Worm (Caenorhabditis elegans): Measurements from ENCODE around the gene B0222.1.

The B0222.1 gene

ce11 chrV:9168089-9168488 is 34.0 kb downstream of the B0222.1 start, which contains the start of gene B0222.11:
TSS of gene B0222.11 (minus strand) at chrV:9168189.
- no peak for TF ChIP-seq unc-98 (GFP tag; IDR thresholded peaks at IDR 0.05)
- TF ChIP-seq vab-15 (tag; optimal IDR thresholded peaks at IDR 0.05): no peak
- no peak for TF ChIP-seq mdl-1 (tag; optimal IDR thresholded peaks at IDR 0.05)
- TF ChIP-seq lin-13 (GFP tag; optimal IDR thresholded peaks at IDR 0.05): no peak
- TF ChIP-seq nhr-77 (tag; optimal IDR thresholded peaks at IDR 0.05): no peak

DNA sequence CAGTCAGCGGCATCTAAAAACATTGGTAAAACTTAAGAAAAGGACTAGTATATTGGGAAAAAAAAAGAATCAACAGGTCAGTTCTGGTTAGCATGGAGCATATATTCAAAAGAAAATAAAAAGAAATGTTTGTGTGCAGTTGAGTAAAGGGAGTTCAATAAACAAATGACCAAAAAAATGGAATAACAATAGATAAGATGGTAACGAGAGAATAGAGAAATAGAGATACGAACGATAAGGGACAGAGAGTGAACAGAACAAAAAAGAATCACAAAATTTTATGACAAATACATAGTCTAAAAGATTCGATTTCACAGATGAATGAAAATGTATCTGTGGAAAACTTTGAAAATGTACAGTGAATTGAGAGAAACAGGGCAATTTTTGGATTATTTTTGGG is 38.9 kb downstream of the B0222.1 start, which contains the start of gene gad-3:
Gene gad-3, minus strand, starts transcription at position 17 of the 400 bp plus-strand sequence.
- TF ChIP-seq nhr-85 (tag): peak; percentile 41
- no peak for TF ChIP-seq nhr-47 (tag; optimal IDR thresholded peaks at IDR 0.05)
- TF ChIP-seq lin-14 (GFP tag; optimal IDR thresholded peaks at IDR 0.05): peak; percentile 41
- TF ChIP-seq elt-2 (tag; optimal IDR thresholded peaks at IDR 0.05): peak; percentile 52
- peak; percentile 7 for TF ChIP-seq blmp-1 (tag; optimal IDR thresholded peaks at IDR 0.05)

DNA sequence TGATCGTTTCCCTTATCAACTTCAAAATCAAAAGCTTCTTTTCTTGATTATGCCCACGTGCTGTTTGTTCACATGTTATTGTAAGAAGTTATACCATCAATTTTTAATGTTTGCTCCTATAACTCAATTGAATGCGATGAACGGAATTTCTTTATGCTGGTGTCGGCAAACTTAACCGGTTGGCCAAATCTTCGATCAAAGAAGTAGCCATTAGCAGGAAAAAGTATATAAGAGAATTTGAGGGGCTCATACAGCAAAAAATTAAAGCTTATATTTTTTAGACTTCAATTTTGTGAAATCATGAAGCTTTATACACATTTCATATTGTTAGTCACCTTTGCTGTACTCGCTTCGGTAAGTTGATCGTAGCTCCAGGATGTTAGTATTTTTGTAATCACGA is 39.7 kb downstream of the B0222.1 start, which contains the start of gene pqn-16:
Gene pqn-16, plus strand, starts transcription at position 301 of the 400 bp plus-strand sequence.
- TF ChIP-seq hpl-2 (GFP tag; optimal IDR thresholded peaks at IDR 0.05) (no peak), nhr-76 (tag; optimal IDR thresholded peaks at IDR 0.05) (no peak), C16A3.4 (tag; optimal IDR thresholded peaks at IDR 0.05) (no peak), irx-1 (tag; optimal IDR thresholded peaks at IDR 0.05) (no peak), F16B12.6 (tag; optimal IDR thresholded peaks at IDR 0.05) (no peak)

DNA sequence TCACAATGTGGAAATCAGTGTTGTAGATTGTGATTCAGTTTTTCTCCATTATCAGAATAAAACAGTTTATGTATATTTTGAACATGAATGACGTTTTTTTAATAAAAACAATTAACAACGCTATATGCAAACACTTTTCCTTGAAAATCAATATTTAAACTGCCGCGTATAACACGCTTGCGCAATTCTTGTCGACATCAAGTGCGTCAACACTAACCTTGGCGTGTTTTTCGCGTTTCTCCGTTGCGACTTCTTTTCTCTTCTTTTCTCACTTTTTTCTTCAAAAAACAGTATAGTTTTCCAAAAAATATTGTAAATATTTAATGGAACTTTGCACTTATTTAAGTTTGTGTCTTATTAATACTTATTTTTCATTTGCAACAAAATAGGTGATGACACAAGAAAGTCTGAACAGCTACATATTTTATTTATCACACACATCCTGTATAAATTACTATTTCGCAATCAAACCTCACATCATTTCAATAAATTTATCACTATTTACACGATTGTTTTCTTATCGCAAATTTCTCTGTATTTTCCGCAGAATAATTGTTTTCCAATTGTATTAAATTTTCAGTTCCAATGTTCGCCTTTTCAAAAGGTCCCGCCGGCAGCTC is 41.3 kb downstream of the B0222.1 start, which contains the start of gene spas-1:
Gene spas-1, plus strand, starts transcription at position 572 of the 620 bp plus-strand sequence.
- TF ChIP-seq nhr-28 (tag; optimal IDR thresholded peaks at IDR 0.05) (no peak), nhr-47 (tag; optimal IDR thresholded peaks at IDR 0.05) (peak; percentile 94), unc-30 (tag; optimal IDR thresholded peaks at IDR 0.05) (peak; percentile 42), dpl-1 (GFP tag; optimal IDR thresholded peaks at IDR 0.05) (peak; percentile 98), pag-3 (tag; optimal IDR thresholded peaks at IDR 0.05; ENCODE audit: borderline replicate concordance, insufficient read depth) (peak; percentile 19), lin-35 (GFP tag; optimal IDR thresholded peaks at IDR 0.05) (peak; percentile 98 to 99), ceh-82 (tag; optimal IDR thresholded peaks at IDR 0.05) (peak; percentile 76 to 91 (median 84)), efl-1 (optimal IDR thresholded peaks at IDR 0.05) (peak; percentile 89 to 98), efl-1 (GFP tag; optimal IDR thresholded peaks at IDR 0.05 in 1 of 2) (peak; percentile 97 to 100), lin-14 (GFP tag; optimal IDR thresholded peaks at IDR 0.05) (peak; percentile 92), lir-3 (tag; optimal IDR thresholded peaks at IDR 0.05; ENCODE audit: poor library complexity) (peak; percentile 66), tbx-2 (tag; optimal IDR thresholded peaks at IDR 0.05) (peak; percentile 92), lin-13 (GFP tag; optimal IDR thresholded peaks at IDR 0.05) (peak; percentile 86), grh-1 (GFP tag; IDR thresholded peaks at IDR 0.05) (peak; percentile 81), sox-4 (tag; optimal IDR thresholded peaks at IDR 0.05) (peak; percentile 78), jun-1 (tag; optimal IDR thresholded peaks at IDR 0.05) (peak; percentile 83), efl-3 (GFP tag; optimal IDR thresholded peaks at IDR 0.05) (no peak), aly-2 (tag; optimal IDR thresholded peaks at IDR 0.05) (peak; percentile 66), nhr-19 (GFP tag; conservative IDR thresholded peaks at IDR 0.05) (peak; percentile 92), skn-1 (tag; optimal IDR thresholded peaks at IDR 0.05) (peak; percentile 88), ceh-90 (tag; optimal IDR thresholded peaks at IDR 0.05) (no peak), egl-13 (tag; optimal IDR thresholded peaks at IDR 0.05) (peak; percentile 79), tlp-1 (tag; optimal IDR thresholded peaks at IDR 0.05) (no peak), nhr-84 (tag; optimal IDR thresholded peaks at IDR 0.05) (no peak), dsc-1 (tag; optimal IDR thresholded peaks at IDR 0.05) (peak; percentile 85), C34B4.2 (tag; optimal IDR thresholded peaks at IDR 0.05) (no peak), swsn-7 (tag; optimal IDR thresholded peaks at IDR 0.05) (peak; percentile 92), mdl-1 (tag; optimal IDR thresholded peaks at IDR 0.05) (peak in 1 of 2 experiments; percentile 79), snpc-4 (tag; optimal IDR thresholded peaks at IDR 0.05) (peak; percentile 91), blmp-1 (tag; optimal IDR thresholded peaks at IDR 0.05) (peak; percentile 90), fos-1 (tag; optimal IDR thresholded peaks at IDR 0.05) (peak; percentile 75), ztf-4 (tag; optimal IDR thresholded peaks at IDR 0.05) (peak; percentile 76), zag-1 (tag; optimal IDR thresholded peaks at IDR 0.05) (no peak), mep-1 (tag; optimal IDR thresholded peaks at IDR 0.05) (peak; percentile 98), lin-39 (tag; optimal IDR thresholded peaks at IDR 0.05) (peak; percentile 94), ets-5 (GFP tag; IDR thresholded peaks at IDR 0.05) (no peak), unc-62 (GFP tag; optimal IDR thresholded peaks at IDR 0.05) (peak; percentile 42)
